Worm (Caenorhabditis elegans) whole organism, midembryonic: Measurements from ENCODE around the gene acr-20.

Experiments
- T22C8.4 ChIP-seq: fragments of 200-800 bp; sonication (Bioruptor generic); IDR thresholded peaks from 2 replicates; pipeline ENCODE4 v1.3.6; 2022; ENCODE audit warnings: missing genetic modification characterization, missing compliant biosample characterization
- cog-1 ChIP-seq: sonication (generic microtip); optimal IDR thresholded peaks from 2 replicates; lab custom pipeline; 2016; ENCODE audit warnings: missing genetic modification characterization, missing compliant biosample characterization
- flt-1 ChIP-seq: fragments of 200-800 bp; sonication (Bioruptor generic); IDR thresholded peaks from 2 replicates; pipeline ENCODE4 v1.3.6; 2022; ENCODE audit warnings: missing genetic modification characterization, missing compliant biosample characterization
- ref-1 ChIP-seq: fragments of 200-800 bp; sonication (Bioruptor generic); conservative IDR thresholded peaks from 2 replicates; pipeline ENCODE4 v1.3.6; 2022; ENCODE audit warnings: missing genetic modification reagents, missing genetic modification characterization, missing compliant biosample characterization
- tab-1 ChIP-seq: fragments of 200-800 bp; sonication (Bioruptor generic); IDR thresholded peaks from 2 replicates; pipeline ENCODE4 v1.3.6; 2022; ENCODE audit warnings: missing genetic modification characterization, missing compliant biosample characterization
- ztf-23 ChIP-seq: fragments of 200-800 bp; sonication (Bioruptor generic); IDR thresholded peaks from 2 replicates; pipeline ENCODE4 v1.3.6; 2022; ENCODE audit warnings: missing genetic modification reagents, missing genetic modification characterization, missing compliant biosample characterization

- no peak for TF ChIP-seq ref-1
- TF ChIP-seq cog-1 (tag; lab: Kevin White, UChicago), result no peak
- TF ChIP-seq ztf-23, result no peak
- no peak for TF ChIP-seq tab-1
- no peak for TF ChIP-seq T22C8.4 (GFP tag; lab: Robert Waterston, UW)
- TF ChIP-seq flt-1 (GFP tag; lab: Robert Waterston, UW), result no peak
These were observed 39.3 kb upstream of the acr-20 start for ce11 chrII:14416988-14417387.
